Worm (Caenorhabditis elegans) whole organism, early embryonic: ENCODE data around the gene sluh-7.

Experiments used
- F13C5.2 ChIP-seq: sonication (generic microtip); optimal IDR thresholded peaks from 2 replicates; lab custom pipeline; 2017; ENCODE audit warnings: mild to moderate bottlenecking, missing genetic modification characterization, inconsistent platforms, missing compliant biosample characterization
- aly-1 ChIP-seq: sonication (generic microtip); optimal IDR thresholded peaks from 2 replicates; lab custom pipeline; 2016; ENCODE audit warnings: missing genetic modification characterization, missing compliant biosample characterization
- ama-1 ChIP-seq: fragments of 150-350 bp; optimal IDR thresholded peaks from 2 replicates; lab custom pipeline; 2014
- ceh-36 ChIP-seq: sonication (generic microtip); optimal IDR thresholded peaks from 2 replicates; lab custom pipeline; 2016; ENCODE audit warnings: missing genetic modification characterization, inconsistent platforms, missing compliant biosample characterization
- ets-7 ChIP-seq: sonication (generic microtip); optimal IDR thresholded peaks from 2 replicates; lab custom pipeline; 2016; ENCODE audit warnings: missing genotype, missing genetic modification characterization, missing compliant biosample characterization
- flt-1 ChIP-seq: fragments of 200-800 bp; sonication (Bioruptor generic); IDR thresholded peaks from 2 replicates; pipeline ENCODE4 v1.3.6; 2022; ENCODE audit warnings: missing genetic modification characterization, missing compliant biosample characterization
- hmbx-1 ChIP-seq: sonication (generic microtip); optimal IDR thresholded peaks from 2 replicates; lab custom pipeline; 2016; ENCODE audit warnings: mild to moderate bottlenecking, missing genetic modification characterization, missing compliant biosample characterization
- hmg-4 ChIP-seq: fragments of 200-800 bp; sonication (Bioruptor generic); optimal IDR thresholded peaks from 2 replicates; lab custom pipeline; 2018; ENCODE audit warnings: mild to moderate bottlenecking, missing genetic modification characterization, missing compliant biosample characterization
- pes-1 ChIP-seq: fragments of 200-800 bp; sonication (Bioruptor generic); IDR thresholded peaks from 2 replicates; pipeline ENCODE4 v1.3.6; 2022; ENCODE audit warnings: missing genetic modification reagents, missing genetic modification characterization, missing compliant biosample characterization
- scrt-1 ChIP-seq: fragments of 200-800 bp; sonication (Bioruptor generic); IDR thresholded peaks from 2 replicates; pipeline ENCODE4 v1.3.6; 2022; ENCODE audit warnings: missing genetic modification characterization, missing compliant biosample characterization
- tbx-37 ChIP-seq: fragments of 200-800 bp; sonication (Bioruptor generic); conservative IDR thresholded peaks from 2 replicates; pipeline ENCODE4 v1.3.6; 2022; ENCODE audit warnings: missing genetic modification reagents, missing genetic modification characterization, missing compliant biosample characterization

DNA sequence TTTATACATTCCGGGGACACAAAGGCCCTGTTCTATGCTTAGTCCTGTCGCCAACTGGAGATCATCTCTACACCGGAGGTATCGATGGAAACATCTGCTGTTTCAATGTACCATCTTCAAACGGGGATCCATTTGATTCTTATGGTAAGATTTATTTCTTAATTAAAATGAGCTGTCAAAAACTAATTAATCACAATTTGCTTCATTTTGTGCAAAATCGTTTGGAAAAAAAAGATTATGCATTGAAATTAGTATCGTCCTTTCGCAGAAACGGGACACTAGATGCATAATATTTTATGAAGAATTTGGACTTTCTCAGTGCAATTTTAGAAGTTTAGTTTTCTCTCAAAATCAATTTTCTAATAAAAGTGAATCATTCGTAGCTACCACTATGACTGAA is 8.2 kb upstream of the sluh-7 start:
- no peak for TF ChIP-seq pes-1 (GFP tag; lab: Robert Waterston, UW)
- TF ChIP-seq ama-1 (lab: Kevin White, UChicago), result no peak
- TF ChIP-seq aly-1 (tag; lab: Kevin White, UChicago), result no peak
- TF ChIP-seq ceh-36 (tag; lab: Kevin White, UChicago), result no peak
- TF ChIP-seq hmbx-1, result no peak
- TF ChIP-seq ets-7 (tag; lab: Kevin White, UChicago), result no peak
- no peak for TF ChIP-seq F13C5.2 (tag; lab: Kevin White, UChicago)
- TF ChIP-seq scrt-1 (GFP tag; lab: Robert Waterston, UW), result no peak
- TF ChIP-seq hmg-4 (GFP tag; lab: Kevin White, UChicago), result no peak
- TF ChIP-seq flt-1, result no peak
- TF ChIP-seq tbx-37 (GFP tag; lab: Robert Waterston, UW), result no peak
